Fruit fly (Drosophila melanogaster) whole organism, embryonic: ENCODE measurements around the gene LIMK1.

Experiments
- Aef1 ChIP-seq: fragments of 200-800 bp; sonication (Bioruptor generic); IDR thresholded peaks from 3 replicates; pipeline ENCODE4 v1.3.6; 2022; ENCODE audit warnings: missing biosample characterization, missing genetic modification characterization
- Bteb2 ChIP-seq: fragments of 200-800 bp; sonication (Bioruptor generic); optimal IDR thresholded peaks from 2 replicates; lab custom pipeline; 2016; ENCODE audit warnings: missing biosample characterization, missing genetic modification characterization
- CG10147 ChIP-seq: fragments of 200-800 bp; sonication (Bioruptor generic); optimal IDR thresholded peaks from 2 replicates; lab custom pipeline; 2019; ENCODE audit warnings: missing biosample characterization, mild to moderate bottlenecking, missing genetic modification characterization, moderate library complexity
- CG11723 ChIP-seq: fragments of 200-800 bp; sonication (Bioruptor generic); optimal IDR thresholded peaks from 2 replicates; lab custom pipeline; 2017; ENCODE audit warnings: missing biosample characterization, mild to moderate bottlenecking, missing genetic modification characterization
- CG12236 ChIP-seq: fragments of 200-800 bp; sonication (Bioruptor generic); optimal IDR thresholded peaks from 2 replicates; lab custom pipeline; 2016; ENCODE audit warnings: missing biosample characterization, missing genetic modification characterization
- CG12769 ChIP-seq: fragments of 200-800 bp; sonication (Bioruptor generic); optimal IDR thresholded peaks from 2 replicates; lab custom pipeline; 2019; ENCODE audit warnings: missing biosample characterization, mild to moderate bottlenecking, missing genetic modification characterization, moderate library complexity
- CG1832 ChIP-seq: fragments of 200-800 bp; sonication (Bioruptor generic); optimal IDR thresholded peaks from 2 replicates; lab custom pipeline; 2017; ENCODE audit warnings: missing biosample characterization, mild to moderate bottlenecking, missing genetic modification characterization, inconsistent platforms
- CG18764 ChIP-seq: fragments of 200-800 bp; sonication (Bioruptor generic); optimal IDR thresholded peaks from 3 replicates; lab custom pipeline; 2016; ENCODE audit warnings: missing biosample characterization, missing genetic modification characterization
- CG2712 ChIP-seq: fragments of 200-800 bp; optimal IDR thresholded peaks from 3 replicates; lab custom pipeline; 2019; ENCODE audit warnings: missing biosample characterization, mild to moderate bottlenecking, missing genetic modification characterization, moderate library complexity
- CG4360 ChIP-seq: fragments of 200-800 bp; sonication (Bioruptor generic); IDR thresholded peaks from 2 replicates; pipeline ENCODE4 v1.3.6; 2022; ENCODE audit warnings: missing biosample characterization, missing genetic modification characterization
- CG8089 ChIP-seq: fragments of 200-800 bp; sonication (Bioruptor generic); optimal IDR thresholded peaks from 3 replicates; lab custom pipeline; 2016; ENCODE audit warnings: missing biosample characterization, missing genetic modification characterization
- CG8281 ChIP-seq: fragments of 200-800 bp; sonication (Bioruptor generic); optimal IDR thresholded peaks from 2 replicates; lab custom pipeline; 2018; ENCODE audit warnings: missing biosample characterization, mild to moderate bottlenecking, missing genetic modification characterization, moderate library complexity
- CG9797 ChIP-seq: fragments of 200-800 bp; sonication (Bioruptor generic); optimal IDR thresholded peaks from 3 replicates; lab custom pipeline; 2018; ENCODE audit warnings: missing biosample characterization, mild to moderate bottlenecking, missing genetic modification characterization
- CHES-1-like ChIP-seq: fragments of 200-800 bp; sonication (Bioruptor generic); optimal IDR thresholded peaks from 2 replicates; lab custom pipeline; 2016; ENCODE audit warnings: missing biosample characterization, missing genetic modification characterization
- Eip74EF ChIP-seq, 2 experiments: fragments of 200-800 bp in 1 of 2; fragments of >200 bp in 1 of 2; sonication (Bioruptor generic) in 1 of 2; optimal IDR thresholded peaks; 2 replicates each; lab custom pipeline; 2017 to 2019; ENCODE audit warnings: missing biosample characterization in 2 of 2, missing genetic modification characterization in 2 of 2, mild to moderate bottlenecking in 1 of 2, moderate library complexity in 1 of 2
- HLH54F ChIP-seq: fragments of 200-800 bp; sonication (Bioruptor generic); optimal IDR thresholded peaks from 3 replicates; lab custom pipeline; 2016; ENCODE audit warnings: missing biosample characterization, missing genetic modification characterization
- HmgD ChIP-seq: fragments of 200-800 bp; sonication (Bioruptor generic); optimal IDR thresholded peaks from 3 replicates; lab custom pipeline; 2016; ENCODE audit warnings: missing biosample characterization, missing genetic modification characterization
- Hmr ChIP-seq: fragments of 200-800 bp; sonication (Bioruptor generic); optimal IDR thresholded peaks from 3 replicates; lab custom pipeline; 2017; ENCODE audit warnings: mild to moderate bottlenecking, missing biosample characterization, missing genetic modification reagents, missing genetic modification characterization
- Hr78 ChIP-seq, 2 experiments: fragments of 200-800 bp in 1 of 2; fragments of >200 bp in 1 of 2; sonication (Bioruptor generic) in 1 of 2; optimal IDR thresholded peaks; 2 replicates each; lab custom pipeline; 2017 to 2019; ENCODE audit warnings: missing biosample characterization in 2 of 2, missing genetic modification characterization in 2 of 2, mild to moderate bottlenecking in 1 of 2, moderate library complexity in 1 of 2
- Jarid2 ChIP-seq: fragments of 200-800 bp; sonication (Bioruptor generic); optimal IDR thresholded peaks from 3 replicates; lab custom pipeline; 2017; ENCODE audit warnings: mild to moderate bottlenecking, missing biosample characterization, missing genetic modification reagents, missing genetic modification characterization
- Mad ChIP-seq: fragments of 200-800 bp; sonication (Bioruptor generic); optimal IDR thresholded peaks from 2 replicates; lab custom pipeline; 2016; ENCODE audit warnings: missing biosample characterization, missing genetic modification characterization
- Max ChIP-seq: fragments of 200-800 bp; sonication (Bioruptor generic); optimal IDR thresholded peaks from 2 replicates; lab custom pipeline; 2016; ENCODE audit warnings: missing biosample characterization, mild to moderate bottlenecking, missing genetic modification characterization
- Nf-YA ChIP-seq: fragments of 200-800 bp; sonication (Bioruptor generic); IDR thresholded peaks from 2 replicates; pipeline ENCODE4 v1.3.6; 2022; ENCODE audit warnings: missing biosample characterization, missing genetic modification characterization
- Side ChIP-seq: fragments of 200-800 bp; sonication (Bioruptor generic); optimal IDR thresholded peaks from 2 replicates; lab custom pipeline; 2016; ENCODE audit warnings: missing biosample characterization, missing genetic modification characterization
- Taf1 ChIP-seq: fragments of 200-800 bp; sonication (Bioruptor generic); IDR thresholded peaks from 2 replicates; pipeline ENCODE4 v1.3.6; 2022; ENCODE audit warnings: missing biosample characterization, missing genetic modification characterization
- ara ChIP-seq: fragments of 200-800 bp; sonication (Bioruptor generic); IDR thresholded peaks from 2 replicates; pipeline ENCODE4 v1.3.6; 2022; ENCODE audit warnings: missing biosample characterization, missing genetic modification characterization
- crc ChIP-seq: fragments of 200-800 bp; sonication (Bioruptor generic); optimal IDR thresholded peaks from 2 replicates; lab custom pipeline; 2016; ENCODE audit warnings: missing biosample characterization, missing genetic modification characterization
- dimm ChIP-seq: fragments of 200-800 bp; sonication (Bioruptor generic); IDR thresholded peaks from 2 replicates; pipeline ENCODE4 v1.3.6; 2022; ENCODE audit warnings: missing biosample characterization, missing genetic modification characterization
- disco-r ChIP-seq: fragments of 200-800 bp; sonication (Bioruptor generic); optimal IDR thresholded peaks from 2 replicates; lab custom pipeline; 2016; ENCODE audit warnings: missing biosample characterization, missing genetic modification characterization
- dpn ChIP-seq, 2 experiments: fragments of 200-800 bp; sonication (Bioruptor generic); optimal IDR thresholded peaks; 3 replicates each; lab custom pipeline; 2016; ENCODE audit warnings: missing biosample characterization in 2 of 2, missing genetic modification characterization in 2 of 2
- ems ChIP-seq: fragments of 200-800 bp; sonication (Bioruptor generic); optimal IDR thresholded peaks from 3 replicates; lab custom pipeline; 2016; ENCODE audit warnings: missing biosample characterization, missing genetic modification characterization
- en ChIP-seq: fragments of 200-800 bp; sonication (Bioruptor generic); optimal IDR thresholded peaks from 2 replicates; lab custom pipeline; 2016; ENCODE audit warnings: missing biosample characterization, missing genetic modification characterization
- fd64A ChIP-seq: fragments of 200-800 bp; sonication (Bioruptor generic); optimal IDR thresholded peaks from 3 replicates; lab custom pipeline; 2018; ENCODE audit warnings: missing biosample characterization, mild to moderate bottlenecking, missing genetic modification characterization
- fu2 ChIP-seq: fragments of 200-800 bp; sonication (Bioruptor generic); optimal IDR thresholded peaks from 2 replicates; lab custom pipeline; 2016; ENCODE audit warnings: missing biosample characterization, missing genetic modification characterization
- gsb-n ChIP-seq: fragments of 200-800 bp; sonication (Bioruptor generic); optimal IDR thresholded peaks from 3 replicates; lab custom pipeline; 2018; ENCODE audit warnings: missing biosample characterization, mild to moderate bottlenecking, missing genetic modification characterization
- hb ChIP-seq: fragments of 200-800 bp; sonication (Bioruptor generic); IDR thresholded peaks from 3 replicates; pipeline ENCODE4 v1.3.6; 2022; ENCODE audit warnings: missing biosample characterization, missing genetic modification characterization; ENCODE audit not compliant: partially characterized antibody
- insv ChIP-seq, 2 experiments: fragments of 200-800 bp; sonication (Bioruptor generic); optimal IDR thresholded peaks; 3 replicates each; lab custom pipeline; 2016 to 2018; ENCODE audit warnings: missing biosample characterization in 2 of 2, missing genetic modification characterization in 2 of 2
- nmo ChIP-seq: fragments of 200-800 bp; sonication (Bioruptor generic); optimal IDR thresholded peaks from 2 replicates; lab custom pipeline; 2018; ENCODE audit warnings: missing biosample characterization, mild to moderate bottlenecking, missing genetic modification characterization, moderate library complexity
- pnt ChIP-seq: fragments of 200-800 bp; sonication (Bioruptor generic); optimal IDR thresholded peaks from 3 replicates; lab custom pipeline; 2016; ENCODE audit warnings: missing biosample characterization, missing genetic modification characterization
- rib ChIP-seq: fragments of 200-800 bp; sonication (Bioruptor generic); IDR thresholded peaks from 2 replicates; pipeline ENCODE4 v1.3.6; 2022; ENCODE audit warnings: missing biosample characterization, missing genetic modification characterization
- salm ChIP-seq: fragments of 200-800 bp; sonication (Bioruptor generic); optimal IDR thresholded peaks from 2 replicates; lab custom pipeline; 2018; ENCODE audit warnings: missing biosample characterization, mild to moderate bottlenecking, missing genetic modification characterization
- sqz ChIP-seq: fragments of 200-800 bp; sonication (Bioruptor generic); optimal IDR thresholded peaks from 3 replicates; lab custom pipeline; 2018; ENCODE audit warnings: missing biosample characterization, mild to moderate bottlenecking, missing genetic modification characterization
- ssp ChIP-seq: fragments of 200-800 bp; sonication (Bioruptor generic); IDR thresholded peaks from 2 replicates; pipeline ENCODE4 v1.3.6; 2022; ENCODE audit warnings: missing biosample characterization, missing genetic modification characterization
- toy ChIP-seq: fragments of 200-800 bp; sonication (Bioruptor generic); IDR thresholded peaks from 2 replicates; pipeline ENCODE4 v1.3.6; 2022; ENCODE audit warnings: missing biosample characterization, missing genetic modification characterization
- trem ChIP-seq: fragments of 200-800 bp; optimal IDR thresholded peaks from 3 replicates; lab custom pipeline; 2019; ENCODE audit warnings: missing biosample characterization, mild to moderate bottlenecking, missing genetic modification characterization, moderate library complexity
- vvl ChIP-seq: fragments of 200-800 bp; sonication (Bioruptor generic); IDR thresholded peaks from 2 replicates; pipeline ENCODE4 v1.3.6; 2022; ENCODE audit warnings: missing biosample characterization, missing genetic modification characterization
- yki ChIP-seq: fragments of >200 bp; optimal IDR thresholded peaks from 3 replicates; lab custom pipeline; 2018
- zen ChIP-seq: fragments of 200-800 bp; sonication (Bioruptor generic); optimal IDR thresholded peaks from 3 replicates; lab custom pipeline; 2018; ENCODE audit warnings: missing biosample characterization, mild to moderate bottlenecking, missing genetic modification characterization, moderate library complexity
- zfh1 ChIP-seq: fragments of 200-800 bp; sonication (Bioruptor generic); IDR thresholded peaks from 3 replicates; pipeline ENCODE4 v1.3.6; 2022; ENCODE audit warnings: missing biosample characterization, missing genetic modification characterization

The LIMK1 gene

DNA sequence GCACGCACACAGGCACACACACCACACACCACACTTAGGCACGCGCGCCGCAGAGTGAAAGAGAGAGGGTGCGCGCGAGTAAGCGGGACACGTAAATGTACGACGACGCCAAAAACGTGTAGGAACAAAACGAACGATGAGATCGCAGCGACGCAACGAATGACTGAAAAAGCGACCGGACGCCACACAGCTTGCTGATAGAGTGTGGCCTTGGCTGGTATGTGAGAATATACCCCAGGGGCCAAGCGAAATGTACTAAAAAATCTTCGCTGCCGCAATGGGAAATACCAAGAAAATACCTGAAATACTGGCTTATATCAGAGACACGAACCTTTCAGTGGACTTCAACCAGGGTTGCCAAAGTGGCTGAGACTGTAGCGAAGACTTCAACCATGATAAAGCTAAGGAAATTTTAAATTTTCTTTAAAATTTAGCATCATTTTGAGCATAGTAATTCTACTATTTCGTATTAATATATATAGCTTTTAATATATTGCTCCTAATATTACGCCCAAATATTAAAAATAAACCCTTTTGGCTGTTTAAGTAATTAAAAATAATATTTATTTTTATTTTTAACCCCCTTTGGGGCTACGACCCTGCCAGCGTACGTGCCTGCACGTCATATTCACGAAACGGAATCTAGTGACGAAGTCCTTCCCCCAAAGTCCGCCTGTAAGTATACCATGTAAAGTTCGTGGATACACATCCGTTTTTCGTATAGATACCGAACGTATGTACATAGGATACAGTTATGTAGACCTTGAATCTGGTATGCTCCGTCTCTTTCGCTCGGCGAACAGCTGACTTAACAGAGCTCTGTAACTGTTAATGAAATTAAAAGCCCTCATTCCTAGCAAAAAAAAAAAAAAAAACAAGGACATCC lies 8.8 kb downstream of the LIMK1 start, which contains the start of gene Pits (continued):
- TF ChIP-seq en (GFP tag; lab: Kevin White, UChicago) (no peak), ara (peak; percentile 62), CG12236 (GFP tag; lab: Kevin White, UChicago) (no peak), Mad (no peak), Side (GFP tag; lab: Kevin White, UChicago) (peak; percentile 54), ems (GFP tag; lab: Kevin White, UChicago) (peak; percentile 48), sqz (GFP tag; lab: Kevin White, UChicago) (no peak), disco-r (GFP tag; lab: Kevin White, UChicago) (no peak), trem (tag; lab: Kevin White, UChicago) (peak; percentile 34), Eip74EF (GFP tag; optimal IDR thresholded peaks at IDR 0.05; lab: Kevin White, UChicago) (peak in 1 of 2 experiments; percentile 41), CHES-1-like (GFP tag; lab: Kevin White, UChicago) (peak; percentile 78), CG12769 (tag; lab: Kevin White, UChicago) (peak; percentile 89), CG9797 (GFP tag; lab: Kevin White, UChicago) (peak; percentile 98), CG8089 (no peak), CG18764 (peak; percentile 11), HLH54F (GFP tag; lab: Kevin White, UChicago) (no peak), Jarid2 (GFP tag; lab: Kevin White, UChicago) (peak; percentile 96), gsb-n (peak; percentile 16), vvl (peak; percentile 43), CG1832 (GFP tag; lab: Kevin White, UChicago) (peak; percentile 91), crc (GFP tag; lab: Kevin White, UChicago) (no peak), fd64A (GFP tag; lab: Kevin White, UChicago) (peak; percentile 48), CG2712 (tag; lab: Kevin White, UChicago) (peak; percentile 40), Nf-YA (GFP tag; lab: Robert Waterston, UW) (no peak), CG8281 (no peak), zfh1 (GFP tag; lab: Robert Waterston, UW) (peak; percentile 47; the same call in 2 of the 3 replicates), Taf1 (GFP tag; lab: Robert Waterston, UW) (no peak), nmo (GFP tag; lab: Kevin White, UChicago) (peak; percentile 54), toy (GFP tag; lab: Robert Waterston, UW) (no peak), rib (GFP tag; lab: Robert Waterston, UW) (peak; percentile 69; the same call in 1 of the 2 replicates), dimm (GFP tag; lab: Robert Waterston, UW) (no peak), Hr78 (GFP tag; optimal IDR thresholded peaks at IDR 0.05; lab: Kevin White, UChicago) (no peak), yki (lab: Kevin White, UChicago) (peak; percentile 21), CG11723 (peak; percentile 15), Hmr (GFP tag; lab: Kevin White, UChicago) (peak; percentile 79), dpn (GFP tag; optimal IDR thresholded peaks at IDR 0.05; lab: Kevin White, UChicago) (peak in 1 of 2 experiments; percentile 51), salm (tag; lab: Kevin White, UChicago) (no peak), zen (tag; lab: Kevin White, UChicago) (peak; percentile 3), Bteb2 (no peak), HmgD (GFP tag; lab: Kevin White, UChicago) (peak; percentile 68), Aef1 (GFP tag; lab: Robert Waterston, UW) (no peak; the same call in 2 of the 3 replicates), insv (GFP tag; optimal IDR thresholded peaks at IDR 0.05; lab: Kevin White, UChicago) (peak in 1 of 2 experiments; percentile 53), hb (GFP tag; lab: Robert Waterston, UW) (no peak), pnt (GFP tag; lab: Kevin White, UChicago) (no peak), CG10147 (GFP tag; lab: Kevin White, UChicago) (peak; percentile 35), Max (GFP tag; lab: Kevin White, UChicago) (peak; percentile 48), fu2 (no peak), CG4360 (GFP tag; lab: Robert Waterston, UW) (peak; percentile 35; the same call in 1 of the 2 replicates), ssp (GFP tag; lab: Robert Waterston, UW) (no peak)
